Fruit fly (Drosophila melanogaster) whole organism, wandering third instar larva: Measurements from ENCODE around the gene CG4424.

Experiments
- Abd-B ChIP-seq: fragments of >200 bp; optimal IDR thresholded peaks from 2 replicates; lab custom pipeline; 2017; ENCODE audit warnings: missing biosample characterization, missing genetic modification characterization
- CG32264 ChIP-seq: fragments of 200-800 bp; sonication (Bioruptor generic); optimal IDR thresholded peaks from 2 replicates; lab custom pipeline; 2016; ENCODE audit warnings: missing biosample characterization, missing genetic modification characterization
- CG9705 ChIP-seq: fragments of 200-800 bp; sonication (Bioruptor generic); optimal IDR thresholded peaks from 2 replicates; lab custom pipeline; 2018; ENCODE audit warnings: missing biosample characterization, mild to moderate bottlenecking, missing genetic modification characterization
- CrebA ChIP-seq: fragments of 200-800 bp; sonication (Bioruptor generic); optimal IDR thresholded peaks from 2 replicates; lab custom pipeline; 2016; ENCODE audit warnings: missing biosample characterization, mild to moderate bottlenecking, missing genetic modification characterization, borderline replicate concordance
- Dfd ChIP-seq: fragments of >200 bp; optimal IDR thresholded peaks from 2 replicates; lab custom pipeline; 2017; ENCODE audit warnings: missing biosample characterization, missing genetic modification characterization
- Dif ChIP-seq: fragments of 200-275, 200-300 bp; sonication (Bioruptor generic); optimal IDR thresholded peaks from 2 replicates; lab custom pipeline; 2018; ENCODE audit warnings: missing biosample characterization, missing genetic modification characterization; ENCODE audit not compliant: partially characterized antibody
- GATAd ChIP-seq: sonication (Bioruptor generic); optimal IDR thresholded peaks from 2 replicates; lab custom pipeline; 2016; ENCODE audit warnings: missing biosample characterization, missing genetic modification characterization
- HLH106 ChIP-seq: fragments of 200-800 bp; optimal IDR thresholded peaks from 3 replicates; lab custom pipeline; 2019; ENCODE audit warnings: missing biosample characterization, mild to moderate bottlenecking, missing genetic modification characterization, moderate library complexity
- Hnf4 ChIP-seq: fragments of 200-800 bp; sonication (Bioruptor generic); optimal IDR thresholded peaks from 2 replicates; lab custom pipeline; 2016; ENCODE audit warnings: missing biosample characterization, mild to moderate bottlenecking, missing genetic modification characterization
- Hr78 ChIP-seq: fragments of >200 bp; optimal IDR thresholded peaks from 2 replicates; lab custom pipeline; 2017; ENCODE audit warnings: missing biosample characterization, missing genetic modification characterization
- Hr83 ChIP-seq: fragments of 200-300 bp; sonication (Bioruptor generic); optimal IDR thresholded peaks from 2 replicates; lab custom pipeline; 2016; ENCODE audit warnings: missing biosample characterization, mild to moderate bottlenecking, missing genetic modification characterization, moderate library complexity; ENCODE audit not compliant: poor library complexity, severe bottlenecking
- Jra ChIP-seq: sonication (Bioruptor generic); optimal IDR thresholded peaks from 2 replicates; lab custom pipeline; 2016; ENCODE audit warnings: missing biosample characterization, missing genetic modification characterization
- Mio ChIP-seq: sonication (Bioruptor generic); optimal IDR thresholded peaks from 2 replicates; lab custom pipeline; 2016; ENCODE audit warnings: missing biosample characterization, missing genetic modification characterization
- Myc ChIP-seq: fragments of >200 bp; optimal IDR thresholded peaks from 2 replicates; lab custom pipeline; 2017
- N ChIP-seq: fragments of >200 bp; optimal IDR thresholded peaks from 2 replicates; lab custom pipeline; 2018; ENCODE audit warnings: missing biosample characterization, missing external identifiers, missing genetic modification characterization
- OdsH ChIP-seq: fragments of 200-800 bp; sonication (Bioruptor generic); optimal IDR thresholded peaks from 2 replicates; lab custom pipeline; 2016; ENCODE audit warnings: missing biosample characterization, mild to moderate bottlenecking, missing genetic modification characterization
- Rel ChIP-seq, 2 experiments: fragments of 200-800 bp; sonication (Bioruptor generic) in 1 of 2; optimal IDR thresholded peaks; 2 replicates in 1 of 2; 3 replicates in 1 of 2; lab custom pipeline; 2016 to 2019; ENCODE audit warnings: mild to moderate bottlenecking in 2 of 2, missing biosample characterization in 2 of 2, missing genetic modification characterization in 2 of 2, moderate library complexity in 1 of 2
- Sp1 ChIP-seq: fragments of 200-800 bp; sonication (Bioruptor generic); optimal IDR thresholded peaks from 3 replicates; lab custom pipeline; 2019; ENCODE audit warnings: missing biosample characterization, mild to moderate bottlenecking, missing genetic modification characterization, moderate library complexity
- Vsx2 ChIP-seq: fragments of 200-300, 225-300 bp; sonication (Bioruptor generic); optimal IDR thresholded peaks from 2 replicates; lab custom pipeline; 2018; ENCODE audit warnings: missing biosample characterization, missing genetic modification characterization; ENCODE audit not compliant: partially characterized antibody
- br ChIP-seq: fragments of 200-800 bp; sonication (Bioruptor generic); optimal IDR thresholded peaks from 2 replicates; lab custom pipeline; 2016; ENCODE audit warnings: missing biosample characterization, missing genetic modification characterization
- brk ChIP-seq: fragments of 200-800 bp; sonication (Bioruptor generic); optimal IDR thresholded peaks from 2 replicates; lab custom pipeline; 2016; ENCODE audit warnings: missing biosample characterization, mild to moderate bottlenecking, missing genetic modification characterization
- dl ChIP-seq, 2 experiments: fragments of 175-275, 200-275 bp in 1 of 2; fragments of 200-275 bp in 1 of 2; sonication (Bioruptor generic); optimal IDR thresholded peaks; lab custom pipeline; 2018; ENCODE audit warnings: mild to moderate bottlenecking in 2 of 2, missing biosample characterization in 2 of 2, missing genetic modification characterization in 2 of 2, moderate library complexity in 2 of 2; ENCODE audit not compliant: partially characterized antibody in 2 of 2, insufficient read depth in 1 of 2
- dmrt93B ChIP-seq: fragments of 200-800 bp; sonication (Bioruptor generic); optimal IDR thresholded peaks from 2 replicates; lab custom pipeline; 2018; ENCODE audit warnings: missing biosample characterization, mild to moderate bottlenecking, missing genetic modification characterization
- dsf ChIP-seq: sonication (Bioruptor generic); optimal IDR thresholded peaks from 2 replicates; lab custom pipeline; 2016; ENCODE audit warnings: missing biosample characterization, missing genetic modification characterization, borderline replicate concordance
- ey ChIP-seq: fragments of 200-800 bp; sonication (Bioruptor generic); optimal IDR thresholded peaks from 2 replicates; lab custom pipeline; 2016; ENCODE audit warnings: missing biosample characterization, missing genetic modification characterization
- foxo ChIP-seq, 2 experiments: fragments of 200-800 bp; sonication (Bioruptor generic); optimal IDR thresholded peaks; 2 replicates in 1 of 2; 3 replicates in 1 of 2; lab custom pipeline; 2016 to 2017; ENCODE audit warnings: missing biosample characterization in 2 of 2, missing genetic modification characterization in 2 of 2
- fru ChIP-seq: fragments of 200-800 bp; sonication (Bioruptor generic); optimal IDR thresholded peaks from 3 replicates; lab custom pipeline; 2016; ENCODE audit warnings: missing biosample characterization, mild to moderate bottlenecking, missing genetic modification characterization
- h ChIP-seq: fragments of 200-800 bp; sonication (Bioruptor generic); optimal IDR thresholded peaks from 3 replicates; lab custom pipeline; 2016; ENCODE audit warnings: missing biosample characterization, mild to moderate bottlenecking, missing genetic modification characterization
- jim ChIP-seq: fragments of 175-275, 200-325 bp; sonication (Bioruptor generic); optimal IDR thresholded peaks from 2 replicates; lab custom pipeline; 2016; ENCODE audit warnings: missing biosample characterization, mild to moderate bottlenecking, missing genetic modification characterization
- lola ChIP-seq: fragments of >200 bp; optimal IDR thresholded peaks from 2 replicates; lab custom pipeline; 2017; ENCODE audit warnings: missing biosample characterization, missing genetic modification characterization
- pan ChIP-seq: fragments of >200 bp; optimal IDR thresholded peaks from 2 replicates; lab custom pipeline; 2017
- psq ChIP-seq: fragments of 200-800 bp; sonication (Bioruptor generic); optimal IDR thresholded peaks from 3 replicates; lab custom pipeline; 2017; ENCODE audit warnings: missing biosample characterization, mild to moderate bottlenecking, missing genetic modification characterization, moderate library complexity
- rgr ChIP-seq: fragments of 200-800 bp; sonication (Bioruptor generic); optimal IDR thresholded peaks from 3 replicates; lab custom pipeline; 2016; ENCODE audit warnings: missing biosample characterization, mild to moderate bottlenecking, missing genetic modification characterization
- sage ChIP-seq: fragments of 200-800 bp; sonication (Bioruptor generic); optimal IDR thresholded peaks from 2 replicates; lab custom pipeline; 2016; ENCODE audit warnings: missing biosample characterization, mild to moderate bottlenecking, missing genetic modification characterization
- sv ChIP-seq: fragments of 200-800 bp; sonication (Bioruptor generic); optimal IDR thresholded peaks from 3 replicates; lab custom pipeline; 2016; ENCODE audit warnings: missing biosample characterization, missing genetic modification characterization
- tai ChIP-seq: sonication (Bioruptor generic); optimal IDR thresholded peaks from 2 replicates; lab custom pipeline; 2016; ENCODE audit warnings: missing biosample characterization, missing genetic modification characterization
- usp ChIP-seq: fragments of >200 bp; optimal IDR thresholded peaks from 2 replicates; lab custom pipeline; 2017; ENCODE audit warnings: missing biosample characterization, missing genetic modification characterization
- woc ChIP-seq: sonication (Bioruptor generic); optimal IDR thresholded peaks from 2 replicates; lab custom pipeline; 2016; ENCODE audit warnings: missing biosample characterization, mild to moderate bottlenecking, missing genetic modification characterization

Gene CG4424

dm6 chr3R:20035887-20036286 is 8.0 kb upstream of the CG4424 start, which contains the start of gene Regnase-1:
Gene Regnase-1 (minus strand): TSS chr3R:20036056.
- no peak for TF ChIP-seq N (GFP tag; lab: Kevin White, UChicago)
- TF ChIP-seq dmrt93B (GFP tag; lab: Kevin White, UChicago), result peak; percentile 88
- TF ChIP-seq jim (GFP tag; lab: Kevin White, UChicago), result no peak
- peak; percentile 95 for TF ChIP-seq Hr83 (GFP tag; lab: Kevin White, UChicago)
- peak; percentile 4 for TF ChIP-seq Myc (lab: Kevin White, UChicago)
- TF ChIP-seq brk (GFP tag; lab: Kevin White, UChicago), result no peak
- TF ChIP-seq foxo (GFP tag; optimal IDR thresholded peaks at IDR 0.05; lab: Kevin White, UChicago), result peak in 1 of 2 experiments; percentile 80
- TF ChIP-seq woc (GFP tag; lab: Kevin White, UChicago), result peak; percentile 23
- no peak for TF ChIP-seq Hr78 (GFP tag; lab: Kevin White, UChicago)
- peak; percentile 84 for TF ChIP-seq Sp1 (GFP tag; lab: Kevin White, UChicago)
- TF ChIP-seq h (GFP tag; lab: Kevin White, UChicago), result peak; percentile 87
- peak; percentile 81 for TF ChIP-seq HLH106 (tag; lab: Kevin White, UChicago)
- peak; percentile 83 for TF ChIP-seq sv
- no peak for TF ChIP-seq CrebA (GFP tag; lab: Kevin White, UChicago)
- TF ChIP-seq ey (GFP tag; lab: Kevin White, UChicago), result peak; percentile 57
- peak; percentile 90 for TF ChIP-seq CG9705 (GFP tag; lab: Kevin White, UChicago)
- peak; percentile 93 for TF ChIP-seq rgr (GFP tag; lab: Kevin White, UChicago)
- no peak for TF ChIP-seq lola (GFP tag; lab: Kevin White, UChicago)
- peak; percentile 79 for TF ChIP-seq br (GFP tag; lab: Kevin White, UChicago)
- TF ChIP-seq dsf (GFP tag; lab: Kevin White, UChicago), result peak; percentile 21
- peak; percentile 82 for TF ChIP-seq fru
- peak; percentile 84 for TF ChIP-seq OdsH
- TF ChIP-seq Mio (GFP tag; lab: Kevin White, UChicago), result peak; percentile 58
- TF ChIP-seq usp (GFP tag; lab: Kevin White, UChicago), result no peak
- TF ChIP-seq CG32264, result no peak
- TF ChIP-seq psq (GFP tag; lab: Kevin White, UChicago), result peak; percentile 59
- peak; percentile 72 for TF ChIP-seq Jra

DNA sequence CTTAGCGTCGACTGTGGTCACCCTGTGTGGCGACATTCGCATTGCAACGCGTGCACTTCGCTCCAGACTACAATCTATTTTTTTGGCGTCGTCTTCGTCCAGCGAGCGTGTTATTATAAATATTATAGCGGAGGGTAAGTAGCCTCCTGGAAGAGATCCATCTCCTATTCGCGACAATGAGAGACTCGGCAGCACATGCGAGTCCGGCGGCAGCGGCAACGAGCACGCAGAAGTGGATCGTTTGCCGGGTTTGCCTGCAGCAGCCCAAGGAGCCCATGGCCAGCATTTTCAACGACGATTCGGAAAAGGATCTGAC is 3.9 kb upstream of the CG4424 start, which contains the start of gene idc:
Gene idc (plus strand): TSS at position 60 of the 316 bp plus-strand sequence.
- TF ChIP-seq GATAd (GFP tag; lab: Kevin White, UChicago) (no peak), Jra (no peak), HLH106 (tag; lab: Kevin White, UChicago) (peak; percentile 18)

- TF ChIP-seq sage (GFP tag; lab: Kevin White, UChicago), result no peak
- peak; percentile 58 for TF ChIP-seq OdsH
- TF ChIP-seq sv, result peak; percentile 65
- no peak for TF ChIP-seq Jra
- TF ChIP-seq psq (GFP tag; lab: Kevin White, UChicago), result peak; percentile 64
- no peak for TF ChIP-seq CrebA (GFP tag; lab: Kevin White, UChicago)
- TF ChIP-seq Dfd (GFP tag; lab: Kevin White, UChicago), result no peak
- no peak for TF ChIP-seq tai
- no peak for TF ChIP-seq Hr83 (GFP tag; lab: Kevin White, UChicago)
- no peak for TF ChIP-seq Myc (lab: Kevin White, UChicago)
- no peak for TF ChIP-seq Hr78 (GFP tag; lab: Kevin White, UChicago)
- no peak for TF ChIP-seq Hnf4
- peak; percentile 66 for TF ChIP-seq CG9705 (GFP tag; lab: Kevin White, UChicago)
- no peak for TF ChIP-seq h (GFP tag; lab: Kevin White, UChicago)
- TF ChIP-seq N (GFP tag; lab: Kevin White, UChicago), result no peak
- no peak for TF ChIP-seq Dif (GFP tag; lab: Kevin White, UChicago)
- no peak for TF ChIP-seq Vsx2 (GFP tag; lab: Kevin White, UChicago)
- TF ChIP-seq fru, result peak; percentile 68
- TF ChIP-seq Sp1 (GFP tag; lab: Kevin White, UChicago), result peak; percentile 71
- TF ChIP-seq jim (GFP tag; lab: Kevin White, UChicago), result peak; percentile 66
- no peak for TF ChIP-seq usp (GFP tag; lab: Kevin White, UChicago)
- no peak for TF ChIP-seq dmrt93B (GFP tag; lab: Kevin White, UChicago)
- no peak for TF ChIP-seq Rel (GFP tag; optimal IDR thresholded peaks at IDR 0.05; lab: Kevin White, UChicago)
- no peak for TF ChIP-seq Rel (tag; optimal IDR thresholded peaks at IDR 0.05; lab: Kevin White, UChicago)
- no peak for TF ChIP-seq dl (GFP tag; optimal IDR thresholded peaks at IDR 0.05; lab: Kevin White, UChicago; ENCODE audit: insufficient read depth in 1 of 2, partially characterized antibody in 2 of 2)
- TF ChIP-seq woc (GFP tag; lab: Kevin White, UChicago), result peak; percentile 83
- TF ChIP-seq Abd-B (GFP tag; lab: Kevin White, UChicago), result no peak
- TF ChIP-seq brk (GFP tag; lab: Kevin White, UChicago), result no peak
- no peak for TF ChIP-seq pan (lab: Kevin White, UChicago)
- peak; percentile 59 for TF ChIP-seq ey (GFP tag; lab: Kevin White, UChicago)
- TF ChIP-seq dsf (GFP tag; lab: Kevin White, UChicago), result no peak
- TF ChIP-seq foxo (GFP tag; optimal IDR thresholded peaks at IDR 0.05; lab: Kevin White, UChicago), result peak in 1 of 2 experiments; percentile 79
- no peak for TF ChIP-seq lola (GFP tag; lab: Kevin White, UChicago)
- no peak for TF ChIP-seq Mio (GFP tag; lab: Kevin White, UChicago)
- TF ChIP-seq br (GFP tag; lab: Kevin White, UChicago), result no peak
- TF ChIP-seq GATAd (GFP tag; lab: Kevin White, UChicago), result peak; percentile 32
- TF ChIP-seq HLH106 (tag; lab: Kevin White, UChicago), result peak; percentile 84
- TF ChIP-seq rgr (GFP tag; lab: Kevin White, UChicago), result peak; percentile 68
- TF ChIP-seq CG32264, result no peak
- TF ChIP-seq, all 38 proteins: peak for 13
Observed at dm6 chr3R:20031043-20031763, 3.4 kb upstream of the CG4424 start, which contains the start of gene trem. Gene trem (minus strand): TSS chr3R:20031309.
